Fruit fly (Drosophila melanogaster) whole organism, embryonic: Measurements from ENCODE around the gene unc-45.

ENCODE experiments used
- Awh ChIP-seq: fragments of 200-800 bp; sonication (Bioruptor generic); IDR thresholded peaks from 2 replicates; pipeline ENCODE4, ENCODE4 v1.3.6; 2022; ENCODE audit warnings: missing biosample characterization, missing genetic modification characterization
- Blimp-1 ChIP-seq: fragments of 200-800 bp; sonication (Bioruptor generic); optimal IDR thresholded peaks from 3 replicates; lab custom pipeline; 2018; ENCODE audit warnings: missing biosample characterization, missing genetic modification characterization, mild to moderate bottlenecking, moderate library complexity, missing genetic modification reagents
- CG10267 ChIP-seq: fragments of 200-800 bp; sonication (Bioruptor generic); optimal IDR thresholded peaks from 2 replicates; lab custom pipeline; 2018; ENCODE audit warnings: missing biosample characterization, mild to moderate bottlenecking, missing genetic modification characterization, moderate library complexity
- CG11456 ChIP-seq: fragments of 200-800 bp; sonication (Bioruptor generic); IDR thresholded peaks from 3 replicates; pipeline ENCODE4 v1.3.6; 2022; ENCODE audit warnings: missing biosample characterization, missing genetic modification characterization
- CG12155 ChIP-seq: fragments of 200-800 bp; sonication (Bioruptor generic); optimal IDR thresholded peaks from 3 replicates; lab custom pipeline; 2016; ENCODE audit warnings: missing biosample characterization, missing genetic modification characterization
- CG16863 ChIP-seq: fragments of 200-800 bp; sonication (Bioruptor generic); optimal IDR thresholded peaks from 3 replicates; lab custom pipeline; 2016; ENCODE audit warnings: missing biosample characterization, missing genetic modification characterization
- CG17568 ChIP-seq: fragments of 200-800 bp; sonication (Bioruptor generic); optimal IDR thresholded peaks from 2 replicates; lab custom pipeline; 2018; ENCODE audit warnings: missing biosample characterization, mild to moderate bottlenecking, missing genetic modification characterization, moderate library complexity
- CG18619 ChIP-seq: fragments of 200-800 bp; sonication (Bioruptor generic); optimal IDR thresholded peaks from 3 replicates; lab custom pipeline; 2017; ENCODE audit warnings: missing biosample characterization, mild to moderate bottlenecking, missing genetic modification characterization
- CG2120 ChIP-seq: fragments of 200-800 bp; sonication (Bioruptor generic); optimal IDR thresholded peaks from 3 replicates; lab custom pipeline; 2016; ENCODE audit warnings: missing biosample characterization, missing genetic modification characterization
- CG2129 ChIP-seq: fragments of 200-800 bp; sonication (Bioruptor generic); IDR thresholded peaks from 2 replicates; pipeline ENCODE4 v1.3.6; 2022; ENCODE audit warnings: missing biosample characterization, missing genetic modification characterization; ENCODE audit not compliant: partially characterized antibody
- CG3726 ChIP-seq: fragments of 200-800 bp; sonication (Bioruptor generic); IDR thresholded peaks from 3 replicates; pipeline ENCODE4, ENCODE4 v1.3.6; 2022; ENCODE audit warnings: missing biosample characterization, missing genetic modification characterization
- CG4424 ChIP-seq: fragments of 200-800 bp; sonication (Bioruptor generic); optimal IDR thresholded peaks from 3 replicates; lab custom pipeline; 2016; ENCODE audit warnings: missing biosample characterization, missing genetic modification characterization
- CG4707 ChIP-seq: fragments of 200-800 bp; sonication (Bioruptor generic); optimal IDR thresholded peaks from 2 replicates; lab custom pipeline; 2018; ENCODE audit warnings: missing biosample characterization, mild to moderate bottlenecking, missing genetic modification characterization, moderate library complexity
- CG4730 ChIP-seq: fragments of 200-800 bp; sonication (Bioruptor generic); IDR thresholded peaks from 2 replicates; pipeline ENCODE4 v1.3.6; 2022; ENCODE audit warnings: missing biosample characterization, missing genetic modification characterization
- CG4854 ChIP-seq: fragments of 200-800 bp; sonication (Bioruptor generic); optimal IDR thresholded peaks from 2 replicates; lab custom pipeline; 2016; ENCODE audit warnings: missing biosample characterization, missing genetic modification characterization, inconsistent platforms
- CG8359 ChIP-seq: fragments of 200-800 bp; sonication (Bioruptor generic); optimal IDR thresholded peaks from 2 replicates; lab custom pipeline; 2017; ENCODE audit warnings: missing biosample characterization, mild to moderate bottlenecking, missing genetic modification characterization, borderline replicate concordance
- CG8388 ChIP-seq: fragments of 200-800 bp; sonication (Bioruptor generic); optimal IDR thresholded peaks from 2 replicates; lab custom pipeline; 2019; ENCODE audit warnings: missing biosample characterization, mild to moderate bottlenecking, missing genetic modification characterization, moderate library complexity
- Fer1 ChIP-seq: fragments of 200-800 bp; sonication (Bioruptor generic); optimal IDR thresholded peaks from 2 replicates; lab custom pipeline; 2017; ENCODE audit warnings: missing biosample characterization, mild to moderate bottlenecking, missing genetic modification characterization
- HLH3B ChIP-seq: fragments of 200-800 bp; sonication (Bioruptor generic); IDR thresholded peaks from 2 replicates; pipeline ENCODE4 v1.3.6; 2022; ENCODE audit warnings: missing biosample characterization, missing genetic modification characterization
- Hr3 ChIP-seq: fragments of 200-800 bp; sonication (Bioruptor generic); optimal IDR thresholded peaks from 3 replicates; lab custom pipeline; 2016; ENCODE audit warnings: missing biosample characterization, missing genetic modification characterization
- Kr ChIP-seq: fragments of 200-800 bp; sonication (Bioruptor generic); optimal IDR thresholded peaks from 2 replicates; lab custom pipeline; 2017; ENCODE audit warnings: missing biosample characterization, mild to moderate bottlenecking, missing genetic modification characterization
- MBD-R2 ChIP-seq: fragments of 200-800 bp; sonication (Bioruptor generic); IDR thresholded peaks from 2 replicates; pipeline ENCODE4 v1.3.6; 2022; ENCODE audit warnings: missing biosample characterization, missing genetic modification characterization
- Max ChIP-seq: fragments of 200-800 bp; sonication (Bioruptor generic); optimal IDR thresholded peaks from 2 replicates; lab custom pipeline; 2016; ENCODE audit warnings: missing biosample characterization, mild to moderate bottlenecking, missing genetic modification characterization
- Nf-YB ChIP-seq: fragments of 200-800 bp; sonication (Bioruptor generic); optimal IDR thresholded peaks from 3 replicates; lab custom pipeline; 2019; ENCODE audit warnings: missing biosample characterization, mild to moderate bottlenecking, missing genetic modification characterization, moderate library complexity
- Six4 ChIP-seq: fragments of 200-800 bp; sonication (Bioruptor generic); optimal IDR thresholded peaks from 2 replicates; lab custom pipeline; 2016; ENCODE audit warnings: missing biosample characterization, missing genetic modification characterization
- Sox102F ChIP-seq: fragments of 200-800 bp; sonication (Bioruptor generic); optimal IDR thresholded peaks from 2 replicates; lab custom pipeline; 2018; ENCODE audit warnings: missing biosample characterization, mild to moderate bottlenecking, missing genetic modification characterization, moderate library complexity
- Spps ChIP-seq: fragments of 200-800 bp; sonication (Bioruptor generic); optimal IDR thresholded peaks from 2 replicates; lab custom pipeline; 2018; ENCODE audit warnings: missing biosample characterization, mild to moderate bottlenecking, missing genetic modification characterization
- Trl ChIP-seq, 3 experiments: fragments of >200 bp in 2 of 3; fragments of 200-800 bp in 1 of 3; sonication (Bioruptor generic) in 1 of 3; optimal IDR thresholded peaks; 2 replicates in 1 of 3; 3 replicates in 2 of 3; lab custom pipeline; 2016 to 2017; ENCODE audit warnings: missing biosample characterization in 1 of 3, missing genetic modification characterization in 1 of 3
- ac ChIP-seq: fragments of 200-800 bp; sonication (Bioruptor generic); optimal IDR thresholded peaks from 3 replicates; lab custom pipeline; 2017; ENCODE audit warnings: missing biosample characterization, mild to moderate bottlenecking, missing genetic modification characterization
- bab2 ChIP-seq: fragments of 200-800 bp; sonication (Bioruptor generic); optimal IDR thresholded peaks from 2 replicates; lab custom pipeline; 2016; ENCODE audit warnings: missing biosample characterization, missing genetic modification characterization
- bcd ChIP-seq: fragments of 200-800 bp; sonication (Bioruptor generic); optimal IDR thresholded peaks from 2 replicates; lab custom pipeline; 2017; ENCODE audit warnings: missing biosample characterization, mild to moderate bottlenecking, missing genetic modification characterization
- corto ChIP-seq: fragments of 200-800 bp; sonication (Bioruptor generic); optimal IDR thresholded peaks from 2 replicates; lab custom pipeline; 2016; ENCODE audit warnings: missing biosample characterization, mild to moderate bottlenecking, missing genetic modification characterization, moderate library complexity
- danr ChIP-seq: fragments of 200-800 bp; sonication (Bioruptor generic); IDR thresholded peaks from 2 replicates; pipeline ENCODE4 v1.3.6; 2022; ENCODE audit warnings: missing biosample characterization, missing genetic modification characterization
- dysf ChIP-seq: fragments of 200-800 bp; sonication (Bioruptor generic); IDR thresholded peaks from 3 replicates; pipeline ENCODE4 v1.3.6; 2022; ENCODE audit warnings: missing biosample characterization, missing genetic modification characterization
- ind ChIP-seq: fragments of 200-800 bp; sonication (Bioruptor generic); optimal IDR thresholded peaks from 3 replicates; lab custom pipeline; 2016; ENCODE audit warnings: missing biosample characterization, missing genetic modification characterization
- insv ChIP-seq, 2 experiments: fragments of 200-800 bp; sonication (Bioruptor generic); optimal IDR thresholded peaks; 3 replicates each; lab custom pipeline; 2016 to 2018; ENCODE audit warnings: missing biosample characterization in 2 of 2, missing genetic modification characterization in 2 of 2
- jigr1 ChIP-seq: fragments of 200-800 bp; sonication (Bioruptor generic); IDR thresholded peaks from 3 replicates; pipeline ENCODE4 v1.3.6; 2022; ENCODE audit warnings: missing biosample characterization, missing genetic modification characterization
- kah ChIP-seq: fragments of 200-800 bp; sonication (Bioruptor generic); optimal IDR thresholded peaks from 2 replicates; lab custom pipeline; 2018; ENCODE audit warnings: missing biosample characterization, mild to moderate bottlenecking, missing genetic modification characterization
- ken ChIP-seq: fragments of 200-800 bp; sonication (Bioruptor generic); IDR thresholded peaks from 3 replicates; pipeline ENCODE4 v1.3.6; 2022; ENCODE audit warnings: missing biosample characterization, missing genetic modification characterization
- maf-S ChIP-seq: fragments of 200-800 bp; sonication (Bioruptor generic); optimal IDR thresholded peaks from 2 replicates; lab custom pipeline; 2016; ENCODE audit warnings: missing biosample characterization, missing genetic modification characterization
- pb ChIP-seq: fragments of 200-800 bp; sonication (Bioruptor generic); optimal IDR thresholded peaks from 3 replicates; lab custom pipeline; 2016; ENCODE audit warnings: missing biosample characterization, missing genetic modification characterization
- sc ChIP-seq, 3 experiments: fragments of >200 bp in 2 of 3; fragments of 200-800 bp in 1 of 3; sonication (Bioruptor generic) in 1 of 3; optimal IDR thresholded peaks; 2 replicates in 2 of 3; 3 replicates in 1 of 3; lab custom pipeline; 2017; ENCODE audit warnings: mild to moderate bottlenecking in 1 of 3, missing biosample characterization in 1 of 3, missing genetic modification characterization in 1 of 3, missing genetic modification reagents in 1 of 3
- so ChIP-seq: fragments of 200-800 bp; sonication (Bioruptor generic); IDR thresholded peaks from 3 replicates; pipeline ENCODE4 v1.3.6; 2022; ENCODE audit warnings: missing biosample characterization, missing genetic modification characterization
- sqz ChIP-seq: fragments of 200-800 bp; sonication (Bioruptor generic); optimal IDR thresholded peaks from 3 replicates; lab custom pipeline; 2018; ENCODE audit warnings: missing biosample characterization, mild to moderate bottlenecking, missing genetic modification characterization
- ssp ChIP-seq: fragments of 200-800 bp; sonication (Bioruptor generic); IDR thresholded peaks from 2 replicates; pipeline ENCODE4 v1.3.6; 2022; ENCODE audit warnings: missing biosample characterization, missing genetic modification characterization
- stc ChIP-seq: fragments of 200-800 bp; sonication (Bioruptor generic); IDR thresholded peaks from 2 replicates; pipeline ENCODE4 v1.3.6; 2022; ENCODE audit warnings: missing biosample characterization, missing genetic modification characterization
- tio ChIP-seq: fragments of 200-800 bp; sonication (Bioruptor generic); optimal IDR thresholded peaks from 2 replicates; lab custom pipeline; 2017; ENCODE audit warnings: missing biosample characterization, missing genetic modification characterization, inconsistent platforms
- trem ChIP-seq: fragments of 200-800 bp; optimal IDR thresholded peaks from 3 replicates; lab custom pipeline; 2019; ENCODE audit warnings: missing biosample characterization, mild to moderate bottlenecking, missing genetic modification characterization, moderate library complexity
- vfl ChIP-seq: fragments of 200-800 bp; sonication (Bioruptor generic); optimal IDR thresholded peaks from 2 replicates; lab custom pipeline; 2016; ENCODE audit warnings: missing biosample characterization, missing genetic modification characterization
- zf30C ChIP-seq: fragments of 200-800 bp; sonication (Bioruptor generic); optimal IDR thresholded peaks from 3 replicates; lab custom pipeline; 2018; ENCODE audit warnings: missing biosample characterization, mild to moderate bottlenecking, missing genetic modification characterization

The unc-45 gene

DNA sequence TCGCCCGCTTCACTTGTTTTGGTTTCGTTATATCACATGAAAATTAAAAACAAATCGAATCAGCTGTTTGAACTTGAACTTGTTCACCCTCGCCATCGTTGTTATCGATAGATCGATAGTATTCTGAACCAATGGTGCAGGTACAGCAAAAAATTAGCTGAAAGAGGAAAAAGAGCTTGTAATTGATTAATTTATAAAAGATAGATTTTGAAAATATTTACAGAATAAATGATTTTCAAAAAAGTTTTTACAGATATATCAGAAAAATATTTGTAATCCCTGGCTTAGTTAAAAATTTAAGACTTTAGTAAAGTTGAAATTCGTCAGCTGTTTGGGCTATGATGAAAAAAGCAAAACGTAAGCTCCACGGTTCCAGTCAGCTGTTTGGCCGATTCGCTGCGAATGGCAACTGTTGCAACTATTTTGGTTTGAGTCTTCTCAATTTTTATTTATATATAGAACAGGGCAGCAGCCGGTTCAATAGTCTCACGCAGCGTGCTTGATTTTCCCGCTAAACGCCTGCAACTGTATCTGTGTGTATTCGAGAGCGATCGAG is at the start of gene unc-45, which contains the start of gene CG11035 (continued):
- TF ChIP-seq trem (tag; lab: Kevin White, UChicago) (peak; percentile 41), CG17568 (GFP tag; lab: Kevin White, UChicago) (no peak), ssp (no peak), CG4730 (GFP tag; lab: Robert Waterston, UW) (no peak), Blimp-1 (peak; percentile 43), ken (GFP tag; lab: Robert Waterston, UW) (no peak), dysf (GFP tag; lab: Robert Waterston, UW) (no peak), vfl (GFP tag; lab: Kevin White, UChicago) (no peak), maf-S (GFP tag; lab: Kevin White, UChicago) (no peak), CG8388 (GFP tag; lab: Kevin White, UChicago) (no peak), bcd (peak; percentile 25), CG4707 (GFP tag; lab: Kevin White, UChicago) (no peak), CG18619 (GFP tag; lab: Kevin White, UChicago) (no peak), danr (GFP tag; lab: Robert Waterston, UW) (no peak), stc (GFP tag; lab: Robert Waterston, UW) (no peak), sc (optimal IDR thresholded peaks at IDR 0.05; lab: Kevin White, UChicago) (no peak), sc (GFP tag; optimal IDR thresholded peaks at IDR 0.05; lab: Kevin White, UChicago) (no peak), Spps (tag; lab: Kevin White, UChicago) (no peak), Fer1 (GFP tag; lab: Kevin White, UChicago) (peak; percentile 31), CG16863 (no peak), CG2129 (peak; percentile 45; the same call in 1 of the 2 replicates), CG10267 (tag; lab: Kevin White, UChicago) (peak; percentile 49), so (no peak), Six4 (GFP tag; lab: Kevin White, UChicago) (peak; percentile 30), HLH3B (GFP tag; lab: Robert Waterston, UW) (0 out of 2 replicates have a peak, but pooled peaks have one; percentile 23), CG4854 (no peak), CG4424 (peak; percentile 33), tio (GFP tag; lab: Kevin White, UChicago) (no peak), jigr1 (GFP tag; lab: Robert Waterston, UW) (no peak), MBD-R2 (GFP tag; lab: Robert Waterston, UW) (peak; percentile 63), CG3726 (GFP tag; lab: Robert Waterston, UW) (no peak), Sox102F (no peak), Max (GFP tag; lab: Kevin White, UChicago) (peak; percentile 9), pb (no peak), CG2120 (GFP tag; lab: Kevin White, UChicago) (peak; percentile 59), bab2 (no peak), insv (GFP tag; optimal IDR thresholded peaks at IDR 0.05; lab: Kevin White, UChicago) (no peak), kah (GFP tag; lab: Kevin White, UChicago) (no peak), ac (GFP tag; lab: Kevin White, UChicago) (no peak), zf30C (GFP tag; lab: Kevin White, UChicago) (no peak), sqz (no peak), corto (GFP tag; lab: Kevin White, UChicago) (no peak), CG11456 (GFP tag; lab: Robert Waterston, UW) (no peak), Trl (optimal IDR thresholded peaks at IDR 0.05; lab: Kevin White, UChicago) (no peak), Trl (GFP tag; optimal IDR thresholded peaks at IDR 0.05; lab: Kevin White, UChicago) (no peak), CG12155 (GFP tag; lab: Kevin White, UChicago) (no peak), Hr3 (GFP tag; lab: Kevin White, UChicago) (peak; percentile 1), Kr (GFP tag; lab: Kevin White, UChicago) (no peak), Awh (no peak), Nf-YB (GFP tag; lab: Kevin White, UChicago) (no peak), CG8359 (no peak), ind (GFP tag; lab: Kevin White, UChicago) (peak; percentile 47)
